Worm (Caenorhabditis elegans) whole organism, L3 larva: ENCODE measurements around the gene srh-269.

Experiments
- ZK546.5 ChIP-seq: sonication (generic microtip); optimal IDR thresholded peaks from 2 replicates; lab custom pipeline; 2017; ENCODE audit warnings: missing biosample characterization, missing genetic modification characterization
- daf-12 ChIP-seq: fragments of 150-350 bp; optimal IDR thresholded peaks from 2 replicates; lab custom pipeline; 2014; ENCODE audit warnings: missing biosample characterization, missing genetic modification reagents, missing genetic modification characterization
- elt-1 ChIP-seq: fragments of 150-350 bp; optimal IDR thresholded peaks from 2 replicates; lab custom pipeline; 2014; ENCODE audit warnings: missing biosample characterization, missing genetic modification characterization
- nhr-11 ChIP-seq: fragments of 150-350 bp; optimal IDR thresholded peaks from 2 replicates; lab custom pipeline; 2014; ENCODE audit warnings: missing biosample characterization, missing genetic modification characterization
- nhr-12 ChIP-seq: fragments of 150-350 bp; optimal IDR thresholded peaks from 2 replicates; lab custom pipeline; 2014; ENCODE audit warnings: missing biosample characterization, missing genetic modification characterization
- pqm-1 ChIP-seq: fragments of 150-350 bp; optimal IDR thresholded peaks from 2 replicates; lab custom pipeline; 2017; ENCODE audit warnings: missing biosample characterization, missing genetic modification characterization, inconsistent platforms
- sea-2 ChIP-seq: fragments of 150-350 bp; sonication (generic microtip); optimal IDR thresholded peaks from 4 replicates; lab custom pipeline; 2014; ENCODE audit warnings: missing biosample characterization, missing genetic modification reagents, missing genetic modification characterization

DNA sequence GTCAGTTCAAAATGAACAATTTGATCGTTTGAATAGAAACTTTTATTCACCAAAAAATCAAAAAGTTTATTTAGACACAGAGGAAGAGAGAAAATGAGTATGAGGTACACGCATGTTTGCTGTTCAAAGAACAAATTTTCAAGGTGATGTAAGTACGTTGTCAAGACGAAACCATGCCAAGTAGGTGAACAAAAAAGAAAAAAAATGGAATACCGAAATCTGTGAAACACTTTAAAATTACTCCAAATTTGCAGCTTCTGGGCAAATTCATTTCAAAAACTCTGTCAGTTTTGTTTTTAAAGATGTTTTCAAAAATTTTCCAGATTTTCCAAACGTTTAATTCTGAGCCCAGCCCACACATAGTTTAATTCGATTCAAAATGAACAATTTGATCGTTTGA is 11.4 kb downstream of the srh-269 start, which contains the start of gene nhr-271:
- TF ChIP-seq elt-1 (tag; lab: Kevin White, UChicago) (no peak), nhr-12 (no peak), daf-12 (tag; lab: Kevin White, UChicago) (no peak), pqm-1 (tag; lab: Kevin White, UChicago) (no peak), nhr-11 (tag; lab: Kevin White, UChicago) (no peak), ZK546.5 (tag; lab: Kevin White, UChicago) (no peak), sea-2 (GFP tag; lab: Kevin White, UChicago) (no peak)
